Worm (Caenorhabditis elegans): ENCODE results near the gene T23E1.3.
"Not testable (repeated sequence)": the region's sequence is repeated elsewhere in the genome, so short reads cannot be mapped to it uniquely, and the experiment has no call there.

T23E1.3 gene

ce11 chrIV:3160785-3161184 lies 15.1 kb downstream of the T23E1.3 start (continued):
- TF ChIP-seq sea-2 (GFP tag; optimal IDR thresholded peaks at IDR 0.05) (no peak), nhr-23 (tag; optimal IDR thresholded peaks at IDR 0.05) (peak; percentile 81), mml-1 (tag; optimal IDR thresholded peaks at IDR 0.05) (no peak), ceh-28 (tag; optimal IDR thresholded peaks at IDR 0.05) (peak; percentile 98), nhr-25 (tag; optimal IDR thresholded peaks at IDR 0.05) (peak; percentile 79)

DNA sequence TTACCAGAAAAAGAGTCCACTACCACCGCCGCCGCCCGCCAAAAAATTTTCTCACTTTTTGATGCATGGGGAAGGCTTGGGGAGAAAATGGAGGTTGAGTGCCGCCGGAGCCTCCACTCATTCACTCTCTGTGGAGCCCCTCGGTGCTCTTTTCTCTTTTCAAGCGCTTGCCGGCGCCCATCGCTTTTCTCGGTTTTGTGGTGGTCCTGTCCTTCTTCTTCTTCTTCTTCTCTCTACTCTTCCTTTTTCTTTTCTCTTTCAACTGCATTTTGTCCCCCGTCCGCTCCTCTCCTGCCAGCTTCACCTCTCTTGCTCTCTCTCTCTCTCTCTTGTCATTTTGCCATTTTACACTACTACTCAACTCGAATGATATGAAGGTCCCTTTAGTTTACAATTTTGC lies 17.9 kb downstream of the T23E1.3 start:
- no peak for TF ChIP-seq fos-1 (tag; optimal IDR thresholded peaks at IDR 0.05)
- peak; percentile 62 for TF ChIP-seq lin-39 (tag; optimal IDR thresholded peaks at IDR 0.05)
- TF ChIP-seq nfya-1 (tag; optimal IDR thresholded peaks at IDR 0.05; ENCODE audit: insufficient read depth): peak; percentile 40
- TF ChIP-seq hmg-11 (tag; optimal IDR thresholded peaks at IDR 0.05): peak; percentile 60

DNA sequence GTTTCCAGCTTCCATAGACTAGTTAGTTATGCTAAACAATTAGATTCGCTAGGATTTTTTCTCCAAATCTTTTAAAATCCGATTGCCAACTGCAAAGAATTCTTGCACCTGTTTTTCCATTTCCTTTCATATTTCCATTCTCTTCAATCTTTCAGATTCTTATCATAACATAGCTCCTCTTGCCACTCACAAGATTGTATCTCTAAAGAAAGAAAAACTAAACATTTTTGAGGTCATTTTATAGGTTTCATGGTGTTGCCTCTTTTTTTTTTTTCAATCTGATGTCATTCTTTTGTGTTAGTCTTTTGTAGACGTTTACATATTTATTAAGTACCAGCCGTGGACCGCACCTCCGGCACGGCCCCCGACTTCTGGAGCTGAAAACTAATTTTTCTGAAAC lies 19.7 kb downstream of the T23E1.3 start:
- TF ChIP-seq nhr-77 (tag; optimal IDR thresholded peaks at IDR 0.05) (no peak), pha-4 (tag; optimal IDR thresholded peaks at IDR 0.05) (no peak), elt-1 (tag; optimal IDR thresholded peaks at IDR 0.05) (peak; percentile 94)

DNA sequence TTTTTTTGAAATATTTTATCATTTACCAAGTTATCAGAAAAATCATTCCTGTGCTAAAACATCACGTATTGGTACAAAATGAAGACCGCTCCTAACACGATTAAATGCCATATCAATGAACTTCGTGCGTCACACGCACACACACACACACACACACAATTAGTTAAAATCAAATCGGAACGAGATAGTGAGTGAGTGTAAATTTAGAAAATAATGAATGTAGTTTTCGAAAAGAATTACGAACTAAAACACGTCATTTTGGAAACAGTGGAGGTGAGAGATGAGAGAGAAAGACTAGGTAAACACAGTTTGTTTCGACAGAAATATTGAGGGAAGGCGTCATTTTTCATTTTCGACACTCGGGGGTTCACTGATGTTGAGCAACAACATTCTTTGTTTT lies 21.2 kb downstream of the T23E1.3 start:
- TF ChIP-seq skn-1 (tag; optimal IDR thresholded peaks at IDR 0.05) (no peak), elt-3 (tag; optimal IDR thresholded peaks at IDR 0.05) (no peak), nhr-23 (tag; optimal IDR thresholded peaks at IDR 0.05) (no peak), nhr-237 (tag; optimal IDR thresholded peaks at IDR 0.05) (no peak), jun-1 (tag; optimal IDR thresholded peaks at IDR 0.05) (peak; percentile 29), snpc-4 (tag; optimal IDR thresholded peaks at IDR 0.05) (no peak), nhr-25 (tag; optimal IDR thresholded peaks at IDR 0.05) (no peak), pqm-1 (tag; optimal IDR thresholded peaks at IDR 0.05) (peak; percentile 83), ZK546.5 (tag; optimal IDR thresholded peaks at IDR 0.05) (no peak), egl-5 (tag; optimal IDR thresholded peaks at IDR 0.05) (no peak), hmg-11 (tag; optimal IDR thresholded peaks at IDR 0.05) (no peak), zag-1 (tag; optimal IDR thresholded peaks at IDR 0.05) (no peak), nhr-12 (tag; optimal IDR thresholded peaks at IDR 0.05) (no peak), fos-1 (tag; optimal IDR thresholded peaks at IDR 0.05) (no peak), elt-2 (tag; optimal IDR thresholded peaks at IDR 0.05) (peak; percentile 91), nhr-11 (tag; optimal IDR thresholded peaks at IDR 0.05) (no peak), pha-4 (tag; optimal IDR thresholded peaks at IDR 0.05) (peak; percentile 63), elt-1 (tag; optimal IDR thresholded peaks at IDR 0.05) (no peak), ztf-11 (tag; optimal IDR thresholded peaks at IDR 0.05) (no peak), ceh-16 (tag; optimal IDR thresholded peaks at IDR 0.05) (no peak), sea-2 (GFP tag; optimal IDR thresholded peaks at IDR 0.05) (no peak)

DNA sequence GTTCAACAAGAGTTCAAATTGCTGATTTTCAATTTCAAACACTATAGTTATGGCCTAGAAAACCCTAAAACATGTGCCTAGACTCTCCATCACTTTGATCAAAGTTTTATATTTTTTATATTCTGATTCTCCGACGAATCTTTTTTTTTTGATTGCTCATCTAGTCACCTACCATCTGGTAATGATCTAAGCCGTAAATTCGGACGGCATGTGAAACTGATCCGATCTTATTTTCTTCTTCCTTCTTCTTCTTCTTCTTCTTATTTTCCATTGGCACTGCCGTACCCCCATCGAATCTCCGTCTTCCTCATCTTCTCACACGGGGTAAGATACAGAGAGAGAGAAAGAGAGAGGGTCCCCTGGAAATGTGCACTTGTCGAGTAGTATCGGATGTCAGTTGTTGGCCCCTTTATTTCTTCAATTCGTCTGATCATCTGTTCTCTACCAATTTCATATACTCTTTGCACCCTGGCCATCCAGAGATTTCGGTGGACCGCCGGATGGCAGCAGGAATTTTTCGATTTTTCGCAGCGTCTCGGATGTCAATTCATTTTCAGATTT lies 23.0 kb downstream of the T23E1.3 start:
- TF ChIP-seq mdl-1 (tag; optimal IDR thresholded peaks at IDR 0.05) (no peak), elt-3 (tag; optimal IDR thresholded peaks at IDR 0.05) (no peak), pha-4 (tag; optimal IDR thresholded peaks at IDR 0.05) (no peak), lsy-12 (tag; optimal IDR thresholded peaks at IDR 0.05) (peak; percentile 3), ceh-82 (tag; optimal IDR thresholded peaks at IDR 0.05) (no peak), nhr-67 (tag; optimal IDR thresholded peaks at IDR 0.05) (no peak), nfya-1 (tag; optimal IDR thresholded peaks at IDR 0.05; ENCODE audit: insufficient read depth) (peak; percentile 29), egl-27 (tag; optimal IDR thresholded peaks at IDR 0.05) (no peak)

ce11 chrIV:3172510-3172909 lies 26.8 kb downstream of the T23E1.3 start, which contains the start of gene Y67D8B.1:
TSS of gene Y67D8B.1 (minus strand) at chrIV:3172610.
- not testable (repeated sequence) for TF ChIP-seq nhr-237, elt-2, nhr-23 (tag; optimal IDR thresholded peaks at IDR 0.05)
